Fruit fly (Drosophila melanogaster) whole organism, embryonic: ENCODE data around the gene Sil1.
A peak's percentile ranks its signal among the peaks of the same experiment; 100 is the strongest.

Source experiments
- Atf-2 ChIP-seq: fragments of 200-800 bp; sonication (Bioruptor generic); optimal IDR thresholded peaks from 2 replicates; lab custom pipeline; 2016; ENCODE audit warnings: missing biosample characterization, missing genetic modification characterization
- Blimp-1 ChIP-seq: fragments of 200-800 bp; sonication (Bioruptor generic); optimal IDR thresholded peaks from 3 replicates; lab custom pipeline; 2018; ENCODE audit warnings: missing biosample characterization, missing genetic modification characterization, mild to moderate bottlenecking, moderate library complexity, missing genetic modification reagents
- CG10267 ChIP-seq: fragments of 200-800 bp; sonication (Bioruptor generic); optimal IDR thresholded peaks from 2 replicates; lab custom pipeline; 2018; ENCODE audit warnings: missing biosample characterization, mild to moderate bottlenecking, missing genetic modification characterization, moderate library complexity
- CG10274 ChIP-seq: fragments of 200-800 bp; sonication (Bioruptor generic); optimal IDR thresholded peaks from 3 replicates; lab custom pipeline; 2017; ENCODE audit warnings: missing biosample characterization, mild to moderate bottlenecking, missing genetic modification characterization
- CG10321 ChIP-seq: fragments of 200-800 bp; sonication (Bioruptor generic); IDR thresholded peaks from 2 replicates; pipeline ENCODE4 v1.3.6; 2022; ENCODE audit warnings: missing biosample characterization, missing genetic modification characterization
- CG10543 ChIP-seq: fragments of 200-800 bp; sonication (Bioruptor generic); optimal IDR thresholded peaks from 3 replicates; lab custom pipeline; 2017; ENCODE audit warnings: missing biosample characterization, mild to moderate bottlenecking, missing genetic modification characterization, moderate library complexity
- CG13123 ChIP-seq: fragments of 200-800 bp; sonication (Bioruptor generic); optimal IDR thresholded peaks from 2 replicates; lab custom pipeline; 2016; ENCODE audit warnings: missing biosample characterization, missing genetic modification characterization
- CG13287 ChIP-seq: fragments of 200-800 bp; sonication (Bioruptor generic); IDR thresholded peaks from 2 replicates; pipeline ENCODE4 v1.3.6; 2022; ENCODE audit warnings: missing biosample characterization, missing genetic modification characterization; ENCODE audit not compliant: partially characterized antibody
- CG14441 ChIP-seq: fragments of 200-800 bp; sonication (Bioruptor generic); IDR thresholded peaks from 2 replicates; pipeline ENCODE4 v1.3.6; 2022; ENCODE audit warnings: missing biosample characterization, missing genetic modification characterization
- CG3838 ChIP-seq: fragments of 200-800 bp; sonication (Bioruptor generic); optimal IDR thresholded peaks from 3 replicates; lab custom pipeline; 2016; ENCODE audit warnings: missing biosample characterization, missing genetic modification characterization
- CG3847 ChIP-seq: fragments of 200-800 bp; sonication (Bioruptor generic); IDR thresholded peaks from 2 replicates; pipeline ENCODE4 v1.3.6; 2022; ENCODE audit warnings: missing biosample characterization, missing genetic modification characterization
- CG8924 ChIP-seq: fragments of 200-800 bp; optimal IDR thresholded peaks from 3 replicates; lab custom pipeline; 2019; ENCODE audit warnings: missing biosample characterization, mild to moderate bottlenecking, missing genetic modification characterization, moderate library complexity
- CG9437 ChIP-seq: fragments of 200-800 bp; sonication (Bioruptor generic); optimal IDR thresholded peaks from 2 replicates; lab custom pipeline; 2018; ENCODE audit warnings: missing biosample characterization, mild to moderate bottlenecking, missing genetic modification characterization
- Dbx ChIP-seq: fragments of 200-800 bp; sonication (Bioruptor generic); IDR thresholded peaks from 3 replicates; pipeline ENCODE4 v1.3.6; 2022; ENCODE audit warnings: missing biosample characterization, missing genetic modification characterization
- Drgx ChIP-seq: fragments of 200-800 bp; sonication (Bioruptor generic); IDR thresholded peaks from 2 replicates; pipeline ENCODE4 v1.3.6; 2022; ENCODE audit warnings: missing biosample characterization, missing genetic modification characterization
- ERR ChIP-seq: fragments of 200-800 bp; sonication (Bioruptor generic); optimal IDR thresholded peaks from 2 replicates; lab custom pipeline; 2016; ENCODE audit warnings: missing biosample characterization, missing genetic modification characterization
- Ets65A ChIP-seq: fragments of 200-800 bp; sonication (Bioruptor generic); peaks from one replicate; lab custom pipeline; 2016; ENCODE audit warnings: missing biosample characterization, missing genetic modification characterization
- HLH54F ChIP-seq: fragments of 200-800 bp; sonication (Bioruptor generic); optimal IDR thresholded peaks from 3 replicates; lab custom pipeline; 2016; ENCODE audit warnings: missing biosample characterization, missing genetic modification characterization
- Hey ChIP-seq: fragments of 200-800 bp; sonication (Bioruptor generic); optimal IDR thresholded peaks from 3 replicates; lab custom pipeline; 2018; ENCODE audit warnings: missing biosample characterization, mild to moderate bottlenecking, missing genetic modification characterization
- Hmr ChIP-seq: fragments of 200-800 bp; sonication (Bioruptor generic); optimal IDR thresholded peaks from 3 replicates; lab custom pipeline; 2017; ENCODE audit warnings: mild to moderate bottlenecking, missing biosample characterization, missing genetic modification reagents, missing genetic modification characterization
- Hr78 ChIP-seq, 2 experiments: fragments of 200-800 bp in 1 of 2; fragments of >200 bp in 1 of 2; sonication (Bioruptor generic) in 1 of 2; optimal IDR thresholded peaks; 2 replicates each; lab custom pipeline; 2017 to 2019; ENCODE audit warnings: missing biosample characterization in 2 of 2, missing genetic modification characterization in 2 of 2, mild to moderate bottlenecking in 1 of 2, moderate library complexity in 1 of 2
- Hsf ChIP-seq: fragments of 200-800 bp; sonication (Bioruptor generic); optimal IDR thresholded peaks from 3 replicates; lab custom pipeline; 2016; ENCODE audit warnings: missing biosample characterization, missing genetic modification characterization
- Med ChIP-seq: fragments of 200-800 bp; sonication (Bioruptor generic); peaks from one replicate; lab custom pipeline; 2016; ENCODE audit warnings: missing biosample characterization, missing genetic modification characterization, mild to moderate bottlenecking, inconsistent platforms, moderate library complexity
- Opbp ChIP-seq: fragments of 200-800 bp; sonication (Bioruptor generic); IDR thresholded peaks from 3 replicates; pipeline ENCODE4 v1.3.6; 2022; ENCODE audit warnings: missing biosample characterization, missing genetic modification characterization; ENCODE audit not compliant: partially characterized antibody
- Rfx ChIP-seq: fragments of 200-800 bp; sonication (Bioruptor generic); IDR thresholded peaks from 2 replicates; pipeline ENCODE4 v1.3.6; 2022; ENCODE audit warnings: missing biosample characterization, missing genetic modification characterization
- Scr ChIP-seq: fragments of 200-800 bp; sonication (Bioruptor generic); IDR thresholded peaks from 2 replicates; pipeline ENCODE4 v1.3.6; 2022; ENCODE audit warnings: missing biosample characterization, missing genetic modification characterization; ENCODE audit not compliant: partially characterized antibody
- Usf ChIP-seq: fragments of 200-800 bp; sonication (Bioruptor generic); optimal IDR thresholded peaks from 2 replicates; lab custom pipeline; 2017; ENCODE audit warnings: missing genotype, missing biosample characterization, missing genetic modification characterization
- abd-A ChIP-seq: fragments of 200-800 bp; sonication (Bioruptor generic); optimal IDR thresholded peaks from 3 replicates; lab custom pipeline; 2019; ENCODE audit warnings: missing biosample characterization, mild to moderate bottlenecking, missing genetic modification characterization, moderate library complexity
- amos ChIP-seq: fragments of 200-800 bp; sonication (Bioruptor generic); IDR thresholded peaks from 2 replicates; pipeline ENCODE4 v1.3.6; 2022; ENCODE audit warnings: missing biosample characterization, missing genetic modification characterization; ENCODE audit not compliant: partially characterized antibody
- ara ChIP-seq: fragments of 200-800 bp; sonication (Bioruptor generic); IDR thresholded peaks from 2 replicates; pipeline ENCODE4 v1.3.6; 2022; ENCODE audit warnings: missing biosample characterization, missing genetic modification characterization
- bigmax ChIP-seq: fragments of 200-800 bp; sonication (Bioruptor generic); optimal IDR thresholded peaks from 2 replicates; lab custom pipeline; 2018; ENCODE audit warnings: missing biosample characterization, mild to moderate bottlenecking, missing genetic modification characterization
- bsh ChIP-seq, 2 experiments: fragments of 200-800 bp; sonication (Bioruptor generic); optimal IDR thresholded peaks; 2 replicates each; lab custom pipeline; 2017 to 2018; ENCODE audit warnings: mild to moderate bottlenecking in 2 of 2, missing biosample characterization in 2 of 2, missing genetic modification characterization in 2 of 2, moderate library complexity in 1 of 2
- btn ChIP-seq: fragments of 200-800 bp; sonication (Bioruptor generic); optimal IDR thresholded peaks from 2 replicates; lab custom pipeline; 2016; ENCODE audit warnings: missing biosample characterization, missing genetic modification characterization
- cas ChIP-seq: fragments of 200-800 bp; sonication (Bioruptor generic); IDR thresholded peaks from 2 replicates; pipeline ENCODE4 v1.3.6; 2022; ENCODE audit warnings: missing biosample characterization, missing genetic modification characterization
- da ChIP-seq: fragments of 200-800 bp; sonication (Bioruptor generic); optimal IDR thresholded peaks from 2 replicates; lab custom pipeline; 2016; ENCODE audit warnings: missing biosample characterization, missing genetic modification characterization
- dati ChIP-seq: fragments of 200-800 bp; sonication (Bioruptor generic); IDR thresholded peaks from 2 replicates; pipeline ENCODE4 v1.3.6; 2022; ENCODE audit warnings: missing biosample characterization, missing genetic modification characterization
- en ChIP-seq: fragments of 200-800 bp; sonication (Bioruptor generic); optimal IDR thresholded peaks from 2 replicates; lab custom pipeline; 2016; ENCODE audit warnings: missing biosample characterization, missing genetic modification characterization
- h ChIP-seq: fragments of >200 bp; optimal IDR thresholded peaks from 2 replicates; lab custom pipeline; 2017
- hkb ChIP-seq, 2 experiments: fragments of 200-800 bp in 1 of 2; fragments of >200 bp in 1 of 2; sonication (Bioruptor generic) in 1 of 2; IDR thresholded peaks in 1 of 2; optimal IDR thresholded peaks in 1 of 2; 2 replicates each; pipeline versions ENCODE4 v1.3.6 to Lab custom; 2017 to 2022; ENCODE audit warnings: missing biosample characterization in 1 of 2, missing genetic modification characterization in 1 of 2
- nom ChIP-seq: fragments of 200-800 bp; sonication (Bioruptor generic); optimal IDR thresholded peaks from 2 replicates; lab custom pipeline; 2017; ENCODE audit warnings: missing biosample characterization, missing genetic modification characterization, mild to moderate bottlenecking, moderate library complexity, missing genetic modification reagents
- onecut ChIP-seq: fragments of 200-800 bp; sonication (Bioruptor generic); IDR thresholded peaks from 2 replicates; pipeline ENCODE4 v1.3.6; 2022; ENCODE audit warnings: missing biosample characterization, missing genetic modification characterization
- pan ChIP-seq, 4 experiments: fragments of >200 bp in 3 of 4; fragments of 200-800 bp in 1 of 4; sonication (Bioruptor generic) in 1 of 4; optimal IDR thresholded peaks in 3 of 4; IDR thresholded peaks in 1 of 4; 2 replicates each; pipeline versions ENCODE4 v1.3.6 to Lab custom; 2017 to 2022; ENCODE audit warnings: missing biosample characterization in 2 of 4, missing genetic modification characterization in 2 of 4, mixed read lengths in 1 of 4
- scrt ChIP-seq: fragments of 200-800 bp; sonication (Bioruptor generic); optimal IDR thresholded peaks from 2 replicates; lab custom pipeline; 2018; ENCODE audit warnings: missing biosample characterization, mild to moderate bottlenecking, missing genetic modification characterization, moderate library complexity
- tna ChIP-seq: fragments of 200-800 bp; sonication (Bioruptor generic); IDR thresholded peaks from 2 replicates; pipeline ENCODE4 v1.3.6; 2022; ENCODE audit warnings: missing biosample characterization, missing genetic modification characterization; ENCODE audit not compliant: partially characterized antibody
- trh ChIP-seq: fragments of 200-800 bp; sonication (Bioruptor generic); optimal IDR thresholded peaks from 2 replicates; lab custom pipeline; 2016; ENCODE audit warnings: missing biosample characterization, missing genetic modification characterization

Sil1 gene

DNA sequence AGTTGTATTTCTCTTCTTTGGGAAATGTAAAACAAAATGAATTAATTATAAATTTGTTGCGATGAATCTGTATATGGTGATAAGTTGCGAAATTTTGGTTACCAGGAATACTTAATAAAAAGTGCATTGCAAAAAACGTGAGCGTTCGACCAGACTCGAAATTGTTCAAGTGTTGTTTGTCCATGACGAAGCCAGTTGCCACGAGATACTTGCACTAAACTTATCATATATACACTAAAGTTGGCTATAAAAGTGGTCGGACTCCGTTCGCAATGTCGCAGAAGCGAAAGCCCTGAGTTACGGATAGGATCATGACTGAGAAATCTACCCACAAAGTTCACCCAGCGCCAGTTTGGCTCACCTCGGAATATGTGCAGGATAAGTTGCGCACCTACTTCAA lies 38.2 kb upstream of the Sil1 start, which contains the start of gene CG11878:
TSS of gene CG11878 (plus strand) at position 301 of the 400 bp plus-strand sequence.
- no peak for TF ChIP-seq CG10267 (tag; lab: Kevin White, UChicago)
- no peak for TF ChIP-seq amos
- no peak for TF ChIP-seq Rfx (GFP tag; lab: Robert Waterston, UW)
- no peak for TF ChIP-seq nom (GFP tag; lab: Kevin White, UChicago)
- no peak for TF ChIP-seq Hmr (GFP tag; lab: Kevin White, UChicago)
- TF ChIP-seq CG13287 (GFP tag; lab: Robert Waterston, UW) = no peak
- no peak for TF ChIP-seq Opbp (GFP tag; lab: Robert Waterston, UW)
- TF ChIP-seq hkb (optimal IDR thresholded peaks at IDR 0.05; lab: Kevin White, UChicago) = no peak
- no peak for TF ChIP-seq hkb (GFP tag; IDR thresholded peaks at IDR 0.05; lab: Robert Waterston, UW)
- no peak for TF ChIP-seq trh (GFP tag; lab: Kevin White, UChicago)
- TF ChIP-seq Usf = no peak
- no peak for TF ChIP-seq CG10274
- no peak for TF ChIP-seq Hey (tag; lab: Kevin White, UChicago)
- no peak for TF ChIP-seq abd-A (tag; lab: Kevin White, UChicago)
- TF ChIP-seq CG3847 (GFP tag; lab: Robert Waterston, UW) = no peak
- no peak for TF ChIP-seq Scr (GFP tag; lab: Robert Waterston, UW)
- no peak for TF ChIP-seq ERR (GFP tag; lab: Kevin White, UChicago)
- TF ChIP-seq btn (GFP tag; lab: Kevin White, UChicago) = no peak

dm6 chr3R:25269909-25270308 lies 34.6 kb upstream of the Sil1 start, which contains the start of the genes CG11889 and CG11891:
TSS of gene CG11889 (plus strand) at chr3R:25270209.
TSS of gene CG11891 (plus strand) at chr3R:25270209.
- TF ChIP-seq HLH54F (GFP tag; lab: Kevin White, UChicago) = no peak
- TF ChIP-seq tna (GFP tag; lab: Robert Waterston, UW) = no peak
- no peak for TF ChIP-seq CG8924 (tag; lab: Kevin White, UChicago)
- no peak for TF ChIP-seq ara
- peak; percentile 12 for TF ChIP-seq Med (GFP tag; lab: Kevin White, UChicago)
- TF ChIP-seq dati = no peak

dm6 chr3R:25266751-25267150 lies 31.4 kb upstream of the Sil1 start:
- TF ChIP-seq Ets65A (GFP tag; lab: Kevin White, UChicago) (peak; percentile 92), CG10543 (GFP tag; lab: Kevin White, UChicago) (no peak)

dm6 chr3R:25265589-25266201 lies 30.4 kb upstream of the Sil1 start, which contains the start of the genes GlnRS and RIOK2:
TSS of gene GlnRS (minus strand) at chr3R:25265721.
TSS of gene RIOK2 (plus strand) at chr3R:25265844.
- TF ChIP-seq bigmax (GFP tag; lab: Kevin White, UChicago) (peak; percentile 55), h (lab: Kevin White, UChicago) (no peak), da (GFP tag; lab: Kevin White, UChicago) (no peak), Dbx (peak; percentile 60; the same call in 2 of the 3 replicates), en (no peak), bsh (GFP tag; optimal IDR thresholded peaks at IDR 0.05; lab: Kevin White, UChicago) (no peak), dati (no peak), CG13123 (no peak), Atf-2 (GFP tag; lab: Kevin White, UChicago) (no peak), CG9437 (no peak), Hsf (GFP tag; lab: Kevin White, UChicago) (peak; percentile 35), CG3838 (no peak), scrt (peak; percentile 95), CG10321 (GFP tag; lab: Robert Waterston, UW) (no peak), Blimp-1 (GFP tag; lab: Kevin White, UChicago) (no peak), Drgx (no peak), Hr78 (GFP tag; optimal IDR thresholded peaks at IDR 0.05; lab: Kevin White, UChicago) (peak in 1 of 2 experiments; percentile 41), CG14441 (GFP tag; lab: Robert Waterston, UW) (no peak), onecut (GFP tag; lab: Robert Waterston, UW) (no peak), pan (optimal IDR thresholded peaks at IDR 0.05; lab: Kevin White, UChicago) (no peak), pan (GFP tag; optimal IDR thresholded peaks at IDR 0.05 in 1 of 2, IDR thresholded peaks at IDR 0.05 in 1 of 2) (no peak), cas (GFP tag; lab: Robert Waterston, UW) (0 out of 2 replicates have a peak, but pooled peaks have one; percentile 13)
